Fruit fly (Drosophila melanogaster): ENCODE measurements around the gene CG6793.
A peak's percentile ranks its signal among the peaks of the same experiment; 100 is the strongest.

The CG6793 gene

dm6 chr3L:12013698-12014097 is 28.5 kb upstream of the CG6793 start (continued):
- peak; percentile 61 for TF ChIP-seq Ets96B (tag; optimal IDR thresholded peaks at IDR 0.05)
- no peak for TF ChIP-seq CG8632 (GFP tag; optimal IDR thresholded peaks at IDR 0.05)
- no peak for TF ChIP-seq Gug (GFP tag; IDR thresholded peaks at IDR 0.05)
- peak; percentile 41 for TF ChIP-seq esn (GFP tag; optimal IDR thresholded peaks at IDR 0.05)
- TF ChIP-seq Lpt (GFP tag; optimal IDR thresholded peaks at IDR 0.05), result peak; percentile 4
- peak; percentile 16 for TF ChIP-seq CG6792 (GFP tag; optimal IDR thresholded peaks at IDR 0.05)
- no peak for TF ChIP-seq CG11294 (GFP tag; IDR thresholded peaks at IDR 0.05)

- TF ChIP-seq Hr39 (GFP tag; optimal IDR thresholded peaks at IDR 0.05) (no peak), Gug (GFP tag; IDR thresholded peaks at IDR 0.05) (no peak), CG9139 (GFP tag; optimal IDR thresholded peaks at IDR 0.05) (peak; percentile 57), CG6854 (GFP tag; optimal IDR thresholded peaks at IDR 0.05) (peak; percentile 36), OdsH (GFP tag; optimal IDR thresholded peaks at IDR 0.05) (no peak), fkh (GFP tag; optimal IDR thresholded peaks at IDR 0.05) (no peak), CG6808 (GFP tag; optimal IDR thresholded peaks at IDR 0.05) (peak; percentile 50), spab (GFP tag; optimal IDR thresholded peaks at IDR 0.05) (no peak), CG4318 (GFP tag; optimal IDR thresholded peaks at IDR 0.05) (no peak), Smox (GFP tag; optimal IDR thresholded peaks at IDR 0.05) (no peak), CG10631 (GFP tag; optimal IDR thresholded peaks at IDR 0.05) (no peak), Met (GFP tag; optimal IDR thresholded peaks at IDR 0.05) (no peak), CG6276 (GFP tag; optimal IDR thresholded peaks at IDR 0.05) (no peak), CG34406 (GFP tag; optimal IDR thresholded peaks at IDR 0.05) (no peak), Ets21C (GFP tag; optimal IDR thresholded peaks at IDR 0.05) (no peak), ss (GFP tag; optimal IDR thresholded peaks at IDR 0.05) (peak; percentile 59 to 74), fd59A (GFP tag; optimal IDR thresholded peaks at IDR 0.05) (no peak), Sox102F (GFP tag; optimal IDR thresholded peaks at IDR 0.05) (no peak), Hr38 (GFP tag; optimal IDR thresholded peaks at IDR 0.05) (no peak), CG10669 (GFP tag; optimal IDR thresholded peaks at IDR 0.05) (no peak), dsx (GFP tag; optimal IDR thresholded peaks at IDR 0.05; ENCODE audit: poor library complexity, severe bottlenecking) (peak; percentile 18)
Measured at dm6 chr3L:12014272-12014671, 27.9 kb upstream of the CG6793 start.

DNA sequence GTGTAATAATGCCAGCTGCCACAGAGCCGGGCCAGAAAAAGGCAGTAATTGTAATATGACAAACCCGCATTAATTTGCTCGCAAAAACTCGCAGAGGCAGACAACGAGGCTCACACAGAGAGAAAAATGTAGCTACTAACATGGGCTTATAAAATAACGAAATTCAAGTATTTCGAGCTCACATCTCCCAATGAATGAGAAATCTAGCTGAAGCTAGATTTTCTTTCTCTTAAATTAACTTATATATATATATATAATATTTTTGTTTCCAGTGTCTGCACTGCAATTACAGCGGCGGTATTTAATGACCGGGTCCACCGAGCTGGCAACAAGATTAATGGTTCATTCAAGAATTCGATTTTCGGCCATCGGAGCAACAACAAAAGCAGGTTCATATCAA is 26.0 kb upstream of the CG6793 start:
- TF ChIP-seq Ets96B (tag; optimal IDR thresholded peaks at IDR 0.05), result peak; percentile 24
- peak; percentile 1 for TF ChIP-seq Eip75B (GFP tag; optimal IDR thresholded peaks at IDR 0.05)
- TF ChIP-seq vri (GFP tag; optimal IDR thresholded peaks at IDR 0.05), result peak; percentile 56
- TF ChIP-seq dac (GFP tag; optimal IDR thresholded peaks at IDR 0.05), result no peak
- peak; percentile 64 for TF ChIP-seq Sox102F (GFP tag; optimal IDR thresholded peaks at IDR 0.05)
- TF ChIP-seq CG10631 (GFP tag; optimal IDR thresholded peaks at IDR 0.05), result peak; percentile 22
- peak; percentile 45 for TF ChIP-seq CG7368 (GFP tag; optimal IDR thresholded peaks at IDR 0.05)
- peak; percentile 6 for TF ChIP-seq pdm3 (GFP tag; optimal IDR thresholded peaks at IDR 0.05)
- TF ChIP-seq CG4318 (GFP tag; optimal IDR thresholded peaks at IDR 0.05), result no peak
- TF ChIP-seq CG31627 (GFP tag; optimal IDR thresholded peaks at IDR 0.05), result peak; percentile 20
- no peak for TF ChIP-seq Eip93F (GFP tag; optimal IDR thresholded peaks at IDR 0.05)
- peak; percentile 24 for TF ChIP-seq lz (GFP tag; optimal IDR thresholded peaks at IDR 0.05)
- no peak for TF ChIP-seq CG10669 (GFP tag; optimal IDR thresholded peaks at IDR 0.05)
- TF ChIP-seq Hr4 (GFP tag; optimal IDR thresholded peaks at IDR 0.05), result no peak
- TF ChIP-seq achi (GFP tag; optimal IDR thresholded peaks at IDR 0.05), result peak; percentile 70
- TF ChIP-seq CG34406 (GFP tag; optimal IDR thresholded peaks at IDR 0.05), result peak; percentile 68
- TF ChIP-seq Met (GFP tag; optimal IDR thresholded peaks at IDR 0.05), result peak; percentile 57
- TF ChIP-seq CG1621 (tag; optimal IDR thresholded peaks at IDR 0.05), result no peak
- peak; percentile 47 for TF ChIP-seq CG6792 (GFP tag; optimal IDR thresholded peaks at IDR 0.05)
- TF ChIP-seq CG8319 (GFP tag; optimal IDR thresholded peaks at IDR 0.05), result peak; percentile 10
- peak; percentile 58; the same call in 2 of the 3 replicates for TF ChIP-seq CG8119 (GFP tag; IDR thresholded peaks at IDR 0.05)
- TF ChIP-seq Smox (GFP tag; optimal IDR thresholded peaks at IDR 0.05), result peak; percentile 23
- no peak for TF ChIP-seq ss (GFP tag; optimal IDR thresholded peaks at IDR 0.05)
- peak; percentile 56 for TF ChIP-seq CG11294 (GFP tag; IDR thresholded peaks at IDR 0.05)
- TF ChIP-seq CG16779 (tag; optimal IDR thresholded peaks at IDR 0.05), result no peak
- TF ChIP-seq Hr38 (GFP tag; optimal IDR thresholded peaks at IDR 0.05), result no peak
- peak; percentile 87 for TF ChIP-seq Eip78C (GFP tag)
- TF ChIP-seq acj6 (GFP tag; optimal IDR thresholded peaks at IDR 0.05), result peak; percentile 53
- peak; percentile 21 for TF ChIP-seq net (GFP tag; optimal IDR thresholded peaks at IDR 0.05)
- TF ChIP-seq svp (GFP tag), result peak; percentile 78
- no peak for TF ChIP-seq dsx (GFP tag; optimal IDR thresholded peaks at IDR 0.05; ENCODE audit: poor library complexity, severe bottlenecking)
- peak; percentile 45 for TF ChIP-seq CG3919 (GFP tag; optimal IDR thresholded peaks at IDR 0.05)
- no peak for TF ChIP-seq Ets21C (GFP tag; optimal IDR thresholded peaks at IDR 0.05)
- TF ChIP-seq Hr39 (GFP tag; optimal IDR thresholded peaks at IDR 0.05), result peak; percentile 39
- TF ChIP-seq eg (GFP tag; IDR thresholded peaks at IDR 0.05), result peak; percentile 80
